Fruit fly (Drosophila melanogaster) whole organism, embryonic: ENCODE measurements around the gene Fpgs1.

ENCODE experiments used
- Atf3 ChIP-seq: fragments of 200-800 bp; sonication (Bioruptor generic); optimal IDR thresholded peaks from 3 replicates; lab custom pipeline; 2016; ENCODE audit warnings: missing biosample characterization, missing genetic modification characterization
- B-H2 ChIP-seq: fragments of 200-800 bp; sonication (Bioruptor generic); optimal IDR thresholded peaks from 2 replicates; lab custom pipeline; 2018; ENCODE audit warnings: missing biosample characterization, mild to moderate bottlenecking, missing genetic modification characterization
- CG10979 ChIP-seq: fragments of 200-800 bp; sonication (Bioruptor generic); optimal IDR thresholded peaks from 2 replicates; lab custom pipeline; 2018; ENCODE audit warnings: missing biosample characterization, mild to moderate bottlenecking, missing genetic modification characterization, moderate library complexity
- CG11085 ChIP-seq: fragments of 200-800 bp; sonication (Bioruptor generic); IDR thresholded peaks from 2 replicates; pipeline ENCODE4 v1.3.6; 2022; ENCODE audit warnings: missing biosample characterization, missing genetic modification characterization
- CG14667 ChIP-seq: fragments of 200-800 bp; sonication (Bioruptor generic); IDR thresholded peaks from 2 replicates; pipeline ENCODE4 v1.3.6; 2022; ENCODE audit warnings: missing biosample characterization, missing genetic modification characterization
- CG15269 ChIP-seq: fragments of 200-800 bp; sonication (Bioruptor generic); optimal IDR thresholded peaks from 2 replicates; lab custom pipeline; 2018; ENCODE audit warnings: missing biosample characterization, mild to moderate bottlenecking, missing genetic modification characterization, moderate library complexity
- CG15514 ChIP-seq: fragments of 200-800 bp; sonication (Bioruptor generic); optimal IDR thresholded peaks from 3 replicates; lab custom pipeline; 2017; ENCODE audit warnings: missing biosample characterization, missing genetic modification characterization, mild to moderate bottlenecking, moderate library complexity, missing genetic modification reagents
- CG15696 ChIP-seq: fragments of 200-800 bp; sonication (Bioruptor generic); optimal IDR thresholded peaks from 2 replicates; lab custom pipeline; 2019; ENCODE audit warnings: missing biosample characterization, mild to moderate bottlenecking, missing genetic modification characterization, moderate library complexity
- CG2120 ChIP-seq: fragments of 200-800 bp; sonication (Bioruptor generic); optimal IDR thresholded peaks from 3 replicates; lab custom pipeline; 2016; ENCODE audit warnings: missing biosample characterization, missing genetic modification characterization
- CG2678 ChIP-seq: fragments of 200-800 bp; sonication (Bioruptor generic); optimal IDR thresholded peaks from 3 replicates; lab custom pipeline; 2019; ENCODE audit warnings: missing biosample characterization, mild to moderate bottlenecking, missing genetic modification characterization, moderate library complexity
- CG31224 ChIP-seq: fragments of 200-800 bp; sonication (Bioruptor generic); IDR thresholded peaks from 2 replicates; pipeline ENCODE4 v1.3.6; 2022; ENCODE audit warnings: missing biosample characterization, missing genetic modification characterization
- CG3281 ChIP-seq: fragments of 200-800 bp; sonication (Bioruptor generic); optimal IDR thresholded peaks from 3 replicates; lab custom pipeline; 2017; ENCODE audit warnings: missing biosample characterization, mild to moderate bottlenecking, missing genetic modification characterization
- CG6689 ChIP-seq: fragments of 200-800 bp; sonication (Bioruptor generic); IDR thresholded peaks from 2 replicates; pipeline ENCODE4 v1.3.6; 2022; ENCODE audit warnings: missing biosample characterization, missing genetic modification characterization
- CG8281 ChIP-seq: fragments of 200-800 bp; sonication (Bioruptor generic); optimal IDR thresholded peaks from 2 replicates; lab custom pipeline; 2018; ENCODE audit warnings: missing biosample characterization, mild to moderate bottlenecking, missing genetic modification characterization, moderate library complexity
- H2.0 ChIP-seq: fragments of 200-800 bp; sonication (Bioruptor generic); IDR thresholded peaks from 2 replicates; pipeline ENCODE4 v1.3.6; 2022; ENCODE audit warnings: missing biosample characterization, missing genetic modification characterization
- Hmx ChIP-seq: fragments of 200-800 bp; sonication (Bioruptor generic); optimal IDR thresholded peaks from 2 replicates; lab custom pipeline; 2016; ENCODE audit warnings: missing biosample characterization, missing genetic modification characterization
- Hr39 ChIP-seq: fragments of >200 bp; optimal IDR thresholded peaks from 2 replicates; lab custom pipeline; 2017
- Max ChIP-seq: fragments of 200-800 bp; sonication (Bioruptor generic); optimal IDR thresholded peaks from 2 replicates; lab custom pipeline; 2016; ENCODE audit warnings: missing biosample characterization, mild to moderate bottlenecking, missing genetic modification characterization
- Meics ChIP-seq: fragments of 200-800 bp; sonication (Bioruptor generic); optimal IDR thresholded peaks from 2 replicates; lab custom pipeline; 2017; ENCODE audit warnings: missing biosample characterization, mild to moderate bottlenecking, missing genetic modification characterization
- PHDP ChIP-seq: fragments of 200-800 bp; sonication (Bioruptor generic); optimal IDR thresholded peaks from 3 replicates; lab custom pipeline; 2018; ENCODE audit warnings: missing biosample characterization, mild to moderate bottlenecking, missing genetic modification characterization, moderate library complexity
- Poxn ChIP-seq: fragments of 200-800 bp; sonication (Bioruptor generic); IDR thresholded peaks from 2 replicates; pipeline ENCODE4 v1.3.6; 2022; ENCODE audit warnings: missing biosample characterization, missing genetic modification characterization
- Rx ChIP-seq: fragments of 200-800 bp; sonication (Bioruptor generic); IDR thresholded peaks from 2 replicates; pipeline ENCODE4 v1.3.6; 2022; ENCODE audit warnings: missing biosample characterization, missing genetic modification characterization
- ash1 ChIP-seq: fragments of 200-800 bp; sonication (Bioruptor generic); optimal IDR thresholded peaks from 2 replicates; lab custom pipeline; 2018; ENCODE audit warnings: missing biosample characterization, mild to moderate bottlenecking, missing genetic modification characterization
- az2 ChIP-seq: fragments of 200-800 bp; sonication (Bioruptor generic); optimal IDR thresholded peaks from 3 replicates; lab custom pipeline; 2016; ENCODE audit warnings: missing biosample characterization, missing genetic modification characterization
- cato ChIP-seq: fragments of 200-800 bp; sonication (Bioruptor generic); optimal IDR thresholded peaks from 2 replicates; lab custom pipeline; 2016; ENCODE audit warnings: missing biosample characterization, missing genetic modification characterization, borderline replicate concordance
- chn ChIP-seq: fragments of 200-800 bp; sonication (Bioruptor generic); optimal IDR thresholded peaks from 2 replicates; lab custom pipeline; 2016; ENCODE audit warnings: missing biosample characterization, missing genetic modification characterization
- corto ChIP-seq: fragments of 200-800 bp; sonication (Bioruptor generic); optimal IDR thresholded peaks from 2 replicates; lab custom pipeline; 2016; ENCODE audit warnings: missing biosample characterization, mild to moderate bottlenecking, missing genetic modification characterization, moderate library complexity
- danr ChIP-seq: fragments of 200-800 bp; sonication (Bioruptor generic); IDR thresholded peaks from 2 replicates; pipeline ENCODE4 v1.3.6; 2022; ENCODE audit warnings: missing biosample characterization, missing genetic modification characterization
- dati ChIP-seq: fragments of 200-800 bp; sonication (Bioruptor generic); IDR thresholded peaks from 2 replicates; pipeline ENCODE4 v1.3.6; 2022; ENCODE audit warnings: missing biosample characterization, missing genetic modification characterization
- dpn ChIP-seq, 2 experiments: fragments of 200-800 bp; sonication (Bioruptor generic); optimal IDR thresholded peaks; 3 replicates each; lab custom pipeline; 2016; ENCODE audit warnings: missing biosample characterization in 2 of 2, missing genetic modification characterization in 2 of 2
- exex ChIP-seq: fragments of 200-800 bp; sonication (Bioruptor generic); optimal IDR thresholded peaks from 4 replicates; lab custom pipeline; 2018; ENCODE audit warnings: missing biosample characterization, mild to moderate bottlenecking, missing genetic modification characterization, moderate library complexity
- gt ChIP-seq: fragments of 200-800 bp; sonication (Bioruptor generic); IDR thresholded peaks from 2 replicates; pipeline ENCODE4 v1.3.6; 2022; ENCODE audit warnings: missing biosample characterization, missing genetic modification characterization
- her ChIP-seq: fragments of 200-800 bp; sonication (Bioruptor generic); optimal IDR thresholded peaks from 2 replicates; lab custom pipeline; 2016; ENCODE audit warnings: missing biosample characterization, missing genetic modification characterization
- jing ChIP-seq: fragments of 200-800 bp; sonication (Bioruptor generic); optimal IDR thresholded peaks from 2 replicates; lab custom pipeline; 2018; ENCODE audit warnings: missing biosample characterization, mild to moderate bottlenecking, missing genetic modification characterization
- klu ChIP-seq: fragments of 200-800 bp; sonication (Bioruptor generic); IDR thresholded peaks from 2 replicates; pipeline ENCODE4 v1.3.6; 2022; ENCODE audit warnings: missing biosample characterization, missing genetic modification characterization
- knrl ChIP-seq: fragments of 200-800 bp; sonication (Bioruptor generic); IDR thresholded peaks from 3 replicates; pipeline ENCODE4 v1.3.6; 2022; ENCODE audit warnings: missing biosample characterization, missing genetic modification characterization; ENCODE audit not compliant: partially characterized antibody
- odd ChIP-seq: fragments of 200-800 bp; sonication (Bioruptor generic); optimal IDR thresholded peaks from 2 replicates; lab custom pipeline; 2017; ENCODE audit warnings: missing biosample characterization, mild to moderate bottlenecking, missing genetic modification characterization
- otp ChIP-seq: fragments of 200-800 bp; sonication (Bioruptor generic); IDR thresholded peaks from 3 replicates; pipeline ENCODE4, ENCODE4 v1.3.6; 2022; ENCODE audit warnings: missing biosample characterization, missing genetic modification characterization
- peb ChIP-seq: fragments of 200-800 bp; sonication (Bioruptor generic); IDR thresholded peaks from 2 replicates; pipeline ENCODE4 v1.3.6; 2022; ENCODE audit warnings: missing biosample characterization, missing genetic modification characterization
- pho ChIP-seq: fragments of 200-800 bp; sonication (Bioruptor generic); optimal IDR thresholded peaks from 2 replicates; lab custom pipeline; 2016; ENCODE audit warnings: missing biosample characterization, missing genetic modification characterization
- prd ChIP-seq, 3 experiments: fragments of >200 bp in 2 of 3; fragments of 200-800 bp in 1 of 3; sonication (Bioruptor generic) in 1 of 3; optimal IDR thresholded peaks in 2 of 3; IDR thresholded peaks in 1 of 3; 2 replicates in 2 of 3; 3 replicates in 1 of 3; pipeline versions ENCODE4 v1.3.6 to Lab custom; 2017 to 2022; ENCODE audit warnings: missing biosample characterization in 1 of 3, missing genetic modification characterization in 1 of 3
- pros ChIP-seq: fragments of 200-800 bp; sonication (Bioruptor generic); optimal IDR thresholded peaks from 3 replicates; lab custom pipeline; 2019; ENCODE audit warnings: missing biosample characterization, mild to moderate bottlenecking, missing genetic modification characterization, moderate library complexity
- rib ChIP-seq: fragments of 200-800 bp; sonication (Bioruptor generic); IDR thresholded peaks from 2 replicates; pipeline ENCODE4 v1.3.6; 2022; ENCODE audit warnings: missing biosample characterization, missing genetic modification characterization
- run ChIP-seq: fragments of 200-800 bp; sonication (Bioruptor generic); optimal IDR thresholded peaks from 3 replicates; lab custom pipeline; 2018; ENCODE audit warnings: missing biosample characterization, mild to moderate bottlenecking, missing genetic modification characterization
- sim ChIP-seq: fragments of 200-800 bp; sonication (Bioruptor generic); IDR thresholded peaks from 2 replicates; pipeline ENCODE4 v1.3.6; 2022; ENCODE audit warnings: missing biosample characterization, missing genetic modification characterization
- slou ChIP-seq: fragments of 200-800 bp; sonication (Bioruptor generic); optimal IDR thresholded peaks from 3 replicates; lab custom pipeline; 2016; ENCODE audit warnings: missing biosample characterization, missing genetic modification characterization
- sna ChIP-seq: fragments of 200-800 bp; sonication (Bioruptor generic); IDR thresholded peaks from 2 replicates; pipeline ENCODE4 v1.3.6; 2022; ENCODE audit warnings: missing biosample characterization, missing genetic modification characterization; ENCODE audit not compliant: partially characterized antibody
- ttk ChIP-seq: fragments of 200-800 bp; sonication (Bioruptor generic); IDR thresholded peaks from 2 replicates; pipeline ENCODE4 v2.1.2; 2022; ENCODE audit warnings: missing biosample characterization, missing genetic modification characterization
- wdn ChIP-seq: fragments of 200-800 bp; sonication (Bioruptor generic); IDR thresholded peaks from 2 replicates; pipeline ENCODE4 v1.3.6; 2022; ENCODE audit warnings: missing biosample characterization, missing genetic modification characterization
- yki ChIP-seq: fragments of >200 bp; optimal IDR thresholded peaks from 3 replicates; lab custom pipeline; 2018
- zfh1 ChIP-seq: fragments of 200-800 bp; sonication (Bioruptor generic); IDR thresholded peaks from 3 replicates; pipeline ENCODE4 v1.3.6; 2022; ENCODE audit warnings: missing biosample characterization, missing genetic modification characterization

Gene Fpgs1

DNA sequence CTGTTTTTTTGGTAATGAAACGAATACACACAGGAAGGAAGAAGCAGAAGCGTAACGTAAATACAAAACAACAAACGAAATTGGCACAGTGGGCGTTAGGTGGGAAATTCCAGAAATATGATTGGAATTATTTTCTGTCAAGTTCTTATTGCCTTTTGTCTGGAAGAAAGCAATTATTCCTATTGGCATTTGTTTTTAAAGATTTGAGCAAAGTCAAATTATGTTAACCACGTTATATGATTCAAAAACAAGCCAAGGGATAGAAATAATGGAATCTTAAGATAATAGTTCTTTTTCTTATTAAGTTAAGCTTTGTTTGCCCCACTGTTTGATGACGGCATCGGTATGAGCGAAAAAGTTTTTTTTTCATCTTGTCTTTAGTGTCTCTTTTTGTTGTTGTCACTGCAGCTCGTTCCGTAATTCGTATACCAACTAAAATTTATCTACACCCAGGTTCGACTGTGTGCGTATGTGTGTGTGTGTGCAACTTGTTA is 32.1 kb upstream of the Fpgs1 start (continued):
- TF ChIP-seq ttk (GFP tag; lab: Robert Waterston, UW) (peak; percentile 88), otp (GFP tag; lab: Robert Waterston, UW) (peak; percentile 87), prd (optimal IDR thresholded peaks at IDR 0.05; lab: Kevin White, UChicago) (no peak), prd (GFP tag; IDR thresholded peaks at IDR 0.05; lab: Robert Waterston, UW) (peak; percentile 93), CG2120 (peak; percentile 98), Poxn (GFP tag; lab: Robert Waterston, UW) (peak; percentile 68; the same call in 1 of the 2 replicates), Hmx (GFP tag; lab: Kevin White, UChicago) (peak; percentile 81), slou (GFP tag; lab: Kevin White, UChicago) (peak; percentile 96), Max (GFP tag; lab: Kevin White, UChicago) (peak; percentile 95), az2 (peak; percentile 93), sna (GFP tag; lab: Robert Waterston, UW) (no peak), CG15696 (tag; lab: Kevin White, UChicago) (peak; percentile 81), H2.0 (GFP tag; lab: Robert Waterston, UW) (peak; percentile 88), run (tag; lab: Kevin White, UChicago) (peak; percentile 94), CG14667 (GFP tag; lab: Robert Waterston, UW) (peak; percentile 84), CG6689 (peak; percentile 94), Hr39 (lab: Kevin White, UChicago) (no peak), odd (peak; percentile 93), klu (GFP tag; lab: Robert Waterston, UW) (peak; percentile 89), knrl (GFP tag; lab: Robert Waterston, UW) (no peak), jing (GFP tag; lab: Kevin White, UChicago) (peak; percentile 92), her (GFP tag; lab: Kevin White, UChicago) (peak; percentile 93), CG2678 (tag; lab: Kevin White, UChicago) (peak; percentile 98), Atf3 (GFP tag; lab: Kevin White, UChicago) (peak; percentile 96), dpn (GFP tag; optimal IDR thresholded peaks at IDR 0.05; lab: Kevin White, UChicago) (peak; percentile 77 to 95), dati (GFP tag; lab: Robert Waterston, UW) (peak; percentile 84), pros (no peak), chn (GFP tag; lab: Kevin White, UChicago) (peak; percentile 92), CG15269 (tag; lab: Kevin White, UChicago) (peak; percentile 98), Rx (GFP tag; lab: Robert Waterston, UW) (peak; percentile 91), yki (no peak), zfh1 (GFP tag; lab: Robert Waterston, UW) (peak; percentile 89), CG8281 (tag; lab: Kevin White, UChicago) (peak; percentile 82), CG15514 (GFP tag; lab: Kevin White, UChicago) (peak; percentile 88), pho (peak; percentile 97), cato (GFP tag; lab: Kevin White, UChicago) (peak; percentile 79), peb (GFP tag; lab: Robert Waterston, UW) (peak; percentile 76), exex (tag; lab: Kevin White, UChicago) (peak; percentile 75), ash1 (GFP tag; lab: Kevin White, UChicago) (peak; percentile 31), rib (GFP tag; lab: Robert Waterston, UW) (peak; percentile 76; the same call in 1 of the 2 replicates), Meics (GFP tag; lab: Kevin White, UChicago) (peak; percentile 97), CG31224 (GFP tag; lab: Robert Waterston, UW) (peak; percentile 87), B-H2 (GFP tag; lab: Kevin White, UChicago) (peak; percentile 91), gt (GFP tag; lab: Robert Waterston, UW) (peak; percentile 61), corto (GFP tag; lab: Kevin White, UChicago) (peak; percentile 89), CG10979 (peak; percentile 91), CG11085 (peak; percentile 83), sim (peak; percentile 74), danr (peak; percentile 92), wdn (GFP tag; lab: Robert Waterston, UW) (peak; percentile 89), CG3281 (GFP tag; lab: Kevin White, UChicago) (peak; percentile 98), PHDP (tag; lab: Kevin White, UChicago) (peak; percentile 97)
